Fruit fly (Drosophila melanogaster): ENCODE results near the gene CG45067.

The CG45067 gene

dm6 chr3L:3106908-3107821 is 7.1 kb downstream of the CG45067 start, which contains the start of gene Cht7 (continued):
- TF ChIP-seq cad (GFP tag; optimal IDR thresholded peaks at IDR 0.05) (no peak), Fer1 (GFP tag; optimal IDR thresholded peaks at IDR 0.05) (peak; percentile 79), psq (GFP tag; optimal IDR thresholded peaks at IDR 0.05) (peak; percentile 52), vfl (GFP tag; optimal IDR thresholded peaks at IDR 0.05) (peak; percentile 42), stc (GFP tag; IDR thresholded peaks at IDR 0.05) (peak; percentile 83), Opbp (GFP tag; IDR thresholded peaks at IDR 0.05; ENCODE audit: partially characterized antibody) (no peak), CG6854 (GFP tag; optimal IDR thresholded peaks at IDR 0.05) (peak; percentile 77), CG5953 (GFP tag; IDR thresholded peaks at IDR 0.05) (peak; percentile 47; the same call in 1 of the 2 replicates), CG17186 (GFP tag; optimal IDR thresholded peaks at IDR 0.05) (peak; percentile 18), CG13775 (GFP tag; optimal IDR thresholded peaks at IDR 0.05) (peak; percentile 83), YL-1 (GFP tag; optimal IDR thresholded peaks at IDR 0.05) (peak; percentile 47), CG6765 (GFP tag; optimal IDR thresholded peaks at IDR 0.05) (peak; percentile 59), ERR (GFP tag; optimal IDR thresholded peaks at IDR 0.05) (peak; percentile 3), CG4820 (GFP tag; optimal IDR thresholded peaks at IDR 0.05) (peak; percentile 69), CG15073 (GFP tag; optimal IDR thresholded peaks at IDR 0.05) (peak; percentile 1), unc-4 (GFP tag; IDR thresholded peaks at IDR 0.05; ENCODE audit: partially characterized antibody) (no peak), CG18764 (GFP tag; optimal IDR thresholded peaks at IDR 0.05) (peak; percentile 47), sqz (GFP tag; optimal IDR thresholded peaks at IDR 0.05) (peak; percentile 76), CG10147 (GFP tag; optimal IDR thresholded peaks at IDR 0.05) (peak; percentile 82), Hsf (GFP tag; optimal IDR thresholded peaks at IDR 0.05) (peak; percentile 82), CG3726 (GFP tag; IDR thresholded peaks at IDR 0.05) (peak; percentile 68; the same call in 2 of the 3 replicates), Dfd (GFP tag; optimal IDR thresholded peaks at IDR 0.05) (no peak), CG30020 (tag; optimal IDR thresholded peaks at IDR 0.05) (peak; percentile 55), wor (GFP tag; IDR thresholded peaks at IDR 0.05) (peak; percentile 77), gem (tag; optimal IDR thresholded peaks at IDR 0.05) (peak; percentile 94), CG9437 (GFP tag; optimal IDR thresholded peaks at IDR 0.05) (peak; percentile 82), MBD-R2 (GFP tag; IDR thresholded peaks at IDR 0.05) (peak; percentile 49), CG6689 (GFP tag; IDR thresholded peaks at IDR 0.05) (peak; percentile 91), yki (optimal IDR thresholded peaks at IDR 0.05) (no peak), CG6175 (GFP tag; IDR thresholded peaks at IDR 0.05) (0 out of 3 replicates have a peak, but pooled peaks have one; percentile 10), CG17385 (GFP tag; optimal IDR thresholded peaks at IDR 0.05) (peak; percentile 87), mld (GFP tag; IDR thresholded peaks at IDR 0.05; ENCODE audit: partially characterized antibody) (no peak), Kr (GFP tag; optimal IDR thresholded peaks at IDR 0.05) (no peak), kay (GFP tag; optimal IDR thresholded peaks at IDR 0.05) (peak; percentile 61), Dad (GFP tag; optimal IDR thresholded peaks at IDR 0.05) (peak; percentile 64), usp (GFP tag; optimal IDR thresholded peaks at IDR 0.05) (no peak), CG11723 (GFP tag; optimal IDR thresholded peaks at IDR 0.05) (peak; percentile 85), exex (tag; optimal IDR thresholded peaks at IDR 0.05) (peak; percentile 15), ind (GFP tag; optimal IDR thresholded peaks at IDR 0.05) (peak; percentile 77), H15 (GFP tag; IDR thresholded peaks at IDR 0.05) (peak; percentile 76; the same call in 2 of the 3 replicates), slbo (GFP tag; IDR thresholded peaks at IDR 0.05) (peak; percentile 87), CG2120 (GFP tag; optimal IDR thresholded peaks at IDR 0.05) (peak; percentile 84), h (optimal IDR thresholded peaks at IDR 0.05) (no peak), CG5180 (GFP tag; optimal IDR thresholded peaks at IDR 0.05) (peak; percentile 80), D (optimal IDR thresholded peaks at IDR 0.05) (no peak), D (GFP tag; optimal IDR thresholded peaks at IDR 0.05) (peak; percentile 81), CG14667 (GFP tag; IDR thresholded peaks at IDR 0.05) (peak; percentile 73), Oaz (GFP tag; IDR thresholded peaks at IDR 0.05) (peak; percentile 76), nau (GFP tag; optimal IDR thresholded peaks at IDR 0.05) (peak; percentile 78), nmo (GFP tag; optimal IDR thresholded peaks at IDR 0.05) (peak; percentile 92)

Measured in whole organism, embryonic.